Fruit fly (Drosophila melanogaster) whole organism, embryonic: Measurements from ENCODE around the gene CG13949.

Source experiments
- BtbVII ChIP-seq: fragments of 200-800 bp; sonication (Bioruptor generic); optimal IDR thresholded peaks from 3 replicates; lab custom pipeline; 2017; ENCODE audit warnings: missing biosample characterization, mild to moderate bottlenecking, missing genetic modification characterization
- CG10321 ChIP-seq: fragments of 200-800 bp; sonication (Bioruptor generic); IDR thresholded peaks from 2 replicates; pipeline ENCODE4 v1.3.6; 2022; ENCODE audit warnings: missing biosample characterization, missing genetic modification characterization
- CG11504 ChIP-seq: fragments of 200-800 bp; sonication (Bioruptor generic); optimal IDR thresholded peaks from 3 replicates; lab custom pipeline; 2019; ENCODE audit warnings: missing biosample characterization, mild to moderate bottlenecking, missing genetic modification characterization, moderate library complexity
- CG11723 ChIP-seq: fragments of 200-800 bp; sonication (Bioruptor generic); optimal IDR thresholded peaks from 2 replicates; lab custom pipeline; 2017; ENCODE audit warnings: missing biosample characterization, mild to moderate bottlenecking, missing genetic modification characterization
- CG12299 ChIP-seq: fragments of 200-800 bp; sonication (Bioruptor generic); optimal IDR thresholded peaks from 2 replicates; lab custom pipeline; 2018; ENCODE audit warnings: missing biosample characterization, mild to moderate bottlenecking, missing genetic modification characterization
- CG1233 ChIP-seq: fragments of 200-800 bp; sonication (Bioruptor generic); optimal IDR thresholded peaks from 4 replicates; lab custom pipeline; 2018; ENCODE audit warnings: missing biosample characterization, mild to moderate bottlenecking, missing genetic modification characterization
- CG13424 ChIP-seq: fragments of 200-800 bp; sonication (Bioruptor generic); optimal IDR thresholded peaks from 2 replicates; lab custom pipeline; 2019; ENCODE audit warnings: missing biosample characterization, mild to moderate bottlenecking, missing genetic modification characterization, moderate library complexity
- CG14441 ChIP-seq: fragments of 200-800 bp; sonication (Bioruptor generic); IDR thresholded peaks from 2 replicates; pipeline ENCODE4 v1.3.6; 2022; ENCODE audit warnings: missing biosample characterization, missing genetic modification characterization
- CG14667 ChIP-seq: fragments of 200-800 bp; sonication (Bioruptor generic); IDR thresholded peaks from 2 replicates; pipeline ENCODE4 v1.3.6; 2022; ENCODE audit warnings: missing biosample characterization, missing genetic modification characterization
- CG1529 ChIP-seq: fragments of 200-800 bp; sonication (Bioruptor generic); optimal IDR thresholded peaks from 3 replicates; lab custom pipeline; 2018; ENCODE audit warnings: missing biosample characterization, missing genetic modification characterization
- CG15514 ChIP-seq: fragments of 200-800 bp; sonication (Bioruptor generic); optimal IDR thresholded peaks from 3 replicates; lab custom pipeline; 2017; ENCODE audit warnings: missing biosample characterization, missing genetic modification characterization, mild to moderate bottlenecking, moderate library complexity, missing genetic modification reagents
- CG17359 ChIP-seq: fragments of 200-800 bp; sonication (Bioruptor generic); optimal IDR thresholded peaks from 3 replicates; lab custom pipeline; 2018; ENCODE audit warnings: missing biosample characterization, mild to moderate bottlenecking, missing genetic modification characterization, moderate library complexity
- CG1792 ChIP-seq: fragments of 200-800 bp; sonication (Bioruptor generic); optimal IDR thresholded peaks from 2 replicates; lab custom pipeline; 2016; ENCODE audit warnings: missing biosample characterization, missing genetic modification characterization
- CG2199 ChIP-seq: fragments of 200-800 bp; sonication (Bioruptor generic); IDR thresholded peaks from 3 replicates; pipeline ENCODE4 v1.3.6; 2022; ENCODE audit warnings: missing biosample characterization, missing genetic modification characterization
- CG2889 ChIP-seq: fragments of 200-800 bp; sonication (Bioruptor generic); IDR thresholded peaks from 3 replicates; pipeline ENCODE4 v1.3.6; 2022; ENCODE audit warnings: missing biosample characterization, missing genetic modification characterization
- CG30403 ChIP-seq: fragments of 200-800 bp; sonication (Bioruptor generic); optimal IDR thresholded peaks from 3 replicates; lab custom pipeline; 2016; ENCODE audit warnings: missing biosample characterization, missing genetic modification characterization
- CG31224 ChIP-seq: fragments of 200-800 bp; sonication (Bioruptor generic); IDR thresholded peaks from 2 replicates; pipeline ENCODE4 v1.3.6; 2022; ENCODE audit warnings: missing biosample characterization, missing genetic modification characterization
- CG31365 ChIP-seq: fragments of 200-800 bp; sonication (Bioruptor generic); optimal IDR thresholded peaks from 2 replicates; lab custom pipeline; 2018; ENCODE audit warnings: missing biosample characterization, mild to moderate bottlenecking, missing genetic modification characterization
- CG31441 ChIP-seq: fragments of 200-800 bp; sonication (Bioruptor generic); IDR thresholded peaks from 2 replicates; pipeline ENCODE4 v1.3.6; 2022; ENCODE audit warnings: missing biosample characterization, missing genetic modification characterization
- CG4424 ChIP-seq: fragments of 200-800 bp; sonication (Bioruptor generic); optimal IDR thresholded peaks from 3 replicates; lab custom pipeline; 2016; ENCODE audit warnings: missing biosample characterization, missing genetic modification characterization
- CG4820 ChIP-seq: fragments of 200-800 bp; sonication (Bioruptor generic); optimal IDR thresholded peaks from 3 replicates; lab custom pipeline; 2016; ENCODE audit warnings: missing biosample characterization, missing genetic modification characterization
- CG7372 ChIP-seq: fragments of 200-800 bp; sonication (Bioruptor generic); IDR thresholded peaks from 2 replicates; pipeline ENCODE4 v1.3.6; 2022; ENCODE audit warnings: missing biosample characterization, missing genetic modification characterization
- CG7963 ChIP-seq: fragments of 200-800 bp; sonication (Bioruptor generic); IDR thresholded peaks from 3 replicates; pipeline ENCODE4 v1.3.6; 2022; ENCODE audit warnings: missing biosample characterization, missing genetic modification characterization; ENCODE audit not compliant: partially characterized antibody
- CG8290 ChIP-seq, 3 experiments: fragments of 200-800 bp; sonication (Bioruptor generic); optimal IDR thresholded peaks; 2 replicates each; lab custom pipeline; 2016 to 2019; ENCODE audit warnings: missing biosample characterization in 3 of 3, missing genetic modification characterization in 3 of 3, mild to moderate bottlenecking in 2 of 3, moderate library complexity in 1 of 3
- CG9932 ChIP-seq: fragments of 200-800 bp; sonication (Bioruptor generic); IDR thresholded peaks from 2 replicates; pipeline ENCODE4 v1.3.6; 2022; ENCODE audit warnings: missing biosample characterization, missing genetic modification characterization
- CkIIα-i1 ChIP-seq: fragments of 200-800 bp; sonication (Bioruptor generic); IDR thresholded peaks from 2 replicates; pipeline ENCODE4 v1.3.6; 2022; ENCODE audit warnings: missing biosample characterization, missing genetic modification characterization
- Drgx ChIP-seq: fragments of 200-800 bp; sonication (Bioruptor generic); IDR thresholded peaks from 2 replicates; pipeline ENCODE4 v1.3.6; 2022; ENCODE audit warnings: missing biosample characterization, missing genetic modification characterization
- Ets65A ChIP-seq: fragments of 200-800 bp; sonication (Bioruptor generic); peaks from one replicate; lab custom pipeline; 2016; ENCODE audit warnings: missing biosample characterization, missing genetic modification characterization
- Hey ChIP-seq: fragments of 200-800 bp; sonication (Bioruptor generic); optimal IDR thresholded peaks from 3 replicates; lab custom pipeline; 2018; ENCODE audit warnings: missing biosample characterization, mild to moderate bottlenecking, missing genetic modification characterization
- Hr39 ChIP-seq: fragments of >200 bp; optimal IDR thresholded peaks from 2 replicates; lab custom pipeline; 2017
- Hr51 ChIP-seq, 2 experiments: fragments of 200-800 bp; sonication (Bioruptor generic); optimal IDR thresholded peaks; 2 replicates in 1 of 2; 3 replicates in 1 of 2; lab custom pipeline; 2016 to 2018; ENCODE audit warnings: missing biosample characterization in 2 of 2, missing genetic modification characterization in 2 of 2, mild to moderate bottlenecking in 1 of 2, moderate library complexity in 1 of 2
- Max ChIP-seq: fragments of 200-800 bp; sonication (Bioruptor generic); optimal IDR thresholded peaks from 2 replicates; lab custom pipeline; 2016; ENCODE audit warnings: missing biosample characterization, mild to moderate bottlenecking, missing genetic modification characterization
- NfI ChIP-seq: fragments of 200-800 bp; sonication (Bioruptor generic); optimal IDR thresholded peaks from 3 replicates; lab custom pipeline; 2018; ENCODE audit warnings: missing biosample characterization, mild to moderate bottlenecking, missing genetic modification characterization, moderate library complexity
- Sry-δ ChIP-seq: fragments of 200-800 bp; sonication (Bioruptor generic); optimal IDR thresholded peaks from 2 replicates; lab custom pipeline; 2016; ENCODE audit warnings: missing biosample characterization, missing genetic modification characterization
- Tbp ChIP-seq: fragments of >200 bp; optimal IDR thresholded peaks from 2 replicates; lab custom pipeline; 2018; ENCODE audit warnings: missing biosample characterization, missing genetic modification characterization
- bbx ChIP-seq: fragments of 200-800 bp; sonication (Bioruptor generic); IDR thresholded peaks from 2 replicates; pipeline ENCODE4 v1.3.6; 2022; ENCODE audit warnings: missing biosample characterization, missing genetic modification characterization; ENCODE audit not compliant: partially characterized antibody
- bigmax ChIP-seq: fragments of 200-800 bp; sonication (Bioruptor generic); optimal IDR thresholded peaks from 2 replicates; lab custom pipeline; 2018; ENCODE audit warnings: missing biosample characterization, mild to moderate bottlenecking, missing genetic modification characterization
- bsh ChIP-seq, 2 experiments: fragments of 200-800 bp; sonication (Bioruptor generic); optimal IDR thresholded peaks; 2 replicates each; lab custom pipeline; 2017 to 2018; ENCODE audit warnings: mild to moderate bottlenecking in 2 of 2, missing biosample characterization in 2 of 2, missing genetic modification characterization in 2 of 2, moderate library complexity in 1 of 2
- dm ChIP-seq: fragments of 200-800 bp; sonication (Bioruptor generic); optimal IDR thresholded peaks from 3 replicates; lab custom pipeline; 2016; ENCODE audit warnings: missing biosample characterization, missing genetic modification characterization
- eyg ChIP-seq: fragments of 200-800 bp; sonication (Bioruptor generic); optimal IDR thresholded peaks from 3 replicates; lab custom pipeline; 2016; ENCODE audit warnings: missing biosample characterization, missing genetic modification characterization
- fru ChIP-seq: fragments of >200 bp; optimal IDR thresholded peaks from 2 replicates; lab custom pipeline; 2017
- gce ChIP-seq: fragments of 200-800 bp; sonication (Bioruptor generic); IDR thresholded peaks from 3 replicates; pipeline ENCODE4 v1.3.6; 2022; ENCODE audit warnings: missing biosample characterization, missing genetic modification characterization
- gcm ChIP-seq: fragments of 200-800 bp; sonication (Bioruptor generic); optimal IDR thresholded peaks from 2 replicates; lab custom pipeline; 2019; ENCODE audit warnings: missing biosample characterization, mild to moderate bottlenecking, missing genetic modification characterization, moderate library complexity
- gro ChIP-seq: fragments of 200-800 bp; sonication (Bioruptor generic); optimal IDR thresholded peaks from 2 replicates; lab custom pipeline; 2016; ENCODE audit warnings: missing biosample characterization, missing genetic modification characterization
- h ChIP-seq: fragments of >200 bp; optimal IDR thresholded peaks from 2 replicates; lab custom pipeline; 2017
- ken ChIP-seq: fragments of 200-800 bp; sonication (Bioruptor generic); IDR thresholded peaks from 3 replicates; pipeline ENCODE4 v1.3.6; 2022; ENCODE audit warnings: missing biosample characterization, missing genetic modification characterization
- lab ChIP-seq: fragments of 200-800 bp; sonication (Bioruptor generic); optimal IDR thresholded peaks from 3 replicates; lab custom pipeline; 2017; ENCODE audit warnings: missing biosample characterization, missing genetic modification characterization, mild to moderate bottlenecking, moderate library complexity, missing genetic modification reagents
- pb ChIP-seq: fragments of 200-800 bp; sonication (Bioruptor generic); optimal IDR thresholded peaks from 3 replicates; lab custom pipeline; 2016; ENCODE audit warnings: missing biosample characterization, missing genetic modification characterization
- phol ChIP-seq: fragments of 200-800 bp; sonication (Bioruptor generic); optimal IDR thresholded peaks from 3 replicates; lab custom pipeline; 2018; ENCODE audit warnings: missing biosample characterization, mild to moderate bottlenecking, missing genetic modification characterization, moderate library complexity
- prd ChIP-seq, 3 experiments: fragments of >200 bp in 2 of 3; fragments of 200-800 bp in 1 of 3; sonication (Bioruptor generic) in 1 of 3; optimal IDR thresholded peaks in 2 of 3; IDR thresholded peaks in 1 of 3; 2 replicates in 2 of 3; 3 replicates in 1 of 3; pipeline versions ENCODE4 v1.3.6 to Lab custom; 2017 to 2022; ENCODE audit warnings: missing biosample characterization in 1 of 3, missing genetic modification characterization in 1 of 3
- tio ChIP-seq: fragments of 200-800 bp; sonication (Bioruptor generic); optimal IDR thresholded peaks from 2 replicates; lab custom pipeline; 2017; ENCODE audit warnings: missing biosample characterization, missing genetic modification characterization, inconsistent platforms
- vvl ChIP-seq: fragments of 200-800 bp; sonication (Bioruptor generic); IDR thresholded peaks from 2 replicates; pipeline ENCODE4 v1.3.6; 2022; ENCODE audit warnings: missing biosample characterization, missing genetic modification characterization

The CG13949 gene

DNA sequence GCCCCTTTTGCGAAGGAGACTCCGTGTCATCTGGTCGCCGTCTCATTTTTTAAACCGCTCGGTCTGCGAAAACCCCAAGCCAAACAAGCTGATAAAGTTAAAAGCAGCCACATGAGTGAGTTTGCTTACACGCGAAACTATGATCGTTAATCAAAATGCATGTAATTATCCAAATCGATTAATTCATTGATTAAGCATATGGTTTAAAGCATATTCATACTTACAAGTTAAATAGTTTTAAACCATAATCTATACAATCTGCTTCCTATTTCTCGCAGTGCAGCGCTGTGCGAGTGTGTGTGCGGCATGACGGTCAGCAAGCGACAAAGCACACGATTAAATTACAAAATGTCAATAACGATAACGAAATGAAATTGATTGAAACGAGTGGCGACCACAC lies 40.3 kb downstream of the CG13949 start (continued):
- TF ChIP-seq CG31365 (no peak), bigmax (no peak), prd (optimal IDR thresholded peaks at IDR 0.05; lab: Kevin White, UChicago) (no peak), prd (GFP tag; IDR thresholded peaks at IDR 0.05; lab: Robert Waterston, UW) (0 out of 3 replicates have a peak, but pooled peaks have one; percentile 20), CG8290 (GFP tag; optimal IDR thresholded peaks at IDR 0.05; lab: Kevin White, UChicago) (no peak), CG8290 (tag; optimal IDR thresholded peaks at IDR 0.05; lab: Kevin White, UChicago) (peak in 1 of 2 experiments; percentile 7), CG1529 (GFP tag; lab: Kevin White, UChicago) (no peak), CG2889 (no peak), h (lab: Kevin White, UChicago) (no peak), pb (GFP tag; lab: Kevin White, UChicago) (no peak), BtbVII (GFP tag; lab: Kevin White, UChicago) (no peak), CG4820 (GFP tag; lab: Kevin White, UChicago) (no peak), CG14667 (no peak), gro (no peak), Ets65A (peak; percentile 82), CG11723 (GFP tag; lab: Kevin White, UChicago) (no peak), lab (no peak), Tbp (no peak), Hr39 (lab: Kevin White, UChicago) (no peak), Drgx (GFP tag; lab: Robert Waterston, UW) (no peak), CG10321 (GFP tag; lab: Robert Waterston, UW) (no peak), Hey (no peak)

DNA sequence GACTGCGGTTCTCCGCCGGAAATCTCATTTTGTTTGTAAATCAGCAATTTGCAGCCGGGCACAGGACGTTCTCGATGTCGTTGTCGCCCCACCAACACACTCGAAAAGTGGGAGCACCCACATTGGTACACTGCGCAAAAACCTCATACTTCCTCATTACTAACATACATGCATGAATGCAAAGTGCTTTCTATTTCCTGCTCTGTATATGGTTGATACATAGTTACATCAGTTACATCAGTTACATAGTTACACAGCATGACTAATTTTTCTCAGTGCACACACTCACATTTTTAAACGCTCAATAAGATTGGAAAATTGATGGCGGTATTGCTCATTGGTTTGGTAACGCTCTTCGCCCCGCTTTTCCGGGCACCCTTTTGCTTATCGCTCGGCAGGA lies 42.0 kb downstream of the CG13949 start:
- TF ChIP-seq tio (GFP tag; lab: Kevin White, UChicago) (no peak), bbx (GFP tag; lab: Robert Waterston, UW) (no peak), CG31441 (0 out of 2 replicates have a peak, but pooled peaks have one; percentile 13), fru (no peak), eyg (GFP tag; lab: Kevin White, UChicago) (no peak), CG7372 (GFP tag; lab: Robert Waterston, UW) (no peak), CG15514 (GFP tag; lab: Kevin White, UChicago) (peak; percentile 7), CG13424 (tag; lab: Kevin White, UChicago) (peak; percentile 15), CG12299 (tag; lab: Kevin White, UChicago) (no peak), CG1233 (GFP tag; lab: Kevin White, UChicago) (no peak), CG14441 (GFP tag; lab: Robert Waterston, UW) (0 out of 2 replicates have a peak, but pooled peaks have one; percentile 17), CG2199 (GFP tag; lab: Robert Waterston, UW) (no peak), phol (tag; lab: Kevin White, UChicago) (peak; percentile 11), Hr51 (GFP tag; optimal IDR thresholded peaks at IDR 0.05; lab: Kevin White, UChicago) (peak in 1 of 2 experiments; percentile 19), Max (no peak), CG30403 (GFP tag; lab: Kevin White, UChicago) (peak; percentile 7), gce (GFP tag; lab: Robert Waterston, UW) (no peak), dm (GFP tag; lab: Kevin White, UChicago) (no peak), Sry-δ (GFP tag; lab: Kevin White, UChicago) (no peak), ken (GFP tag; lab: Robert Waterston, UW) (0 out of 3 replicates have a peak, but pooled peaks have one; percentile 30), CG9932 (GFP tag; lab: Robert Waterston, UW) (peak; percentile 28; the same call in 1 of the 2 replicates), CG31224 (GFP tag; lab: Robert Waterston, UW) (no peak), CkIIα-i1 (GFP tag; lab: Robert Waterston, UW) (no peak), bsh (GFP tag; optimal IDR thresholded peaks at IDR 0.05; lab: Kevin White, UChicago) (peak in 1 of 2 experiments; percentile 29), CG1792 (GFP tag; lab: Kevin White, UChicago) (no peak), CG4424 (GFP tag; lab: Kevin White, UChicago) (no peak), CG17359 (tag; lab: Kevin White, UChicago) (peak; percentile 2), Ets65A (no peak), NfI (GFP tag; lab: Kevin White, UChicago) (peak; percentile 1), vvl (0 out of 2 replicates have a peak, but pooled peaks have one; percentile 28), CG7963 (no peak), gcm (GFP tag; lab: Kevin White, UChicago) (no peak), CG11504 (tag; lab: Kevin White, UChicago) (peak; percentile 44)
